Worm (Caenorhabditis elegans) whole organism, L2 larva: ENCODE results near the gene vps-24.

Source experiments
- ZK546.5 ChIP-seq: sonication (generic microtip); optimal IDR thresholded peaks from 2 replicates; lab custom pipeline; 2017; ENCODE audit warnings: missing biosample characterization, missing genetic modification characterization
- fos-1 ChIP-seq: fragments of 150-350 bp; optimal IDR thresholded peaks from 2 replicates; lab custom pipeline; 2014; ENCODE audit warnings: missing biosample characterization, missing genetic modification characterization
- skn-1 ChIP-seq: sonication (generic microtip); optimal IDR thresholded peaks from 2 replicates; lab custom pipeline; 2017; ENCODE audit warnings: missing biosample characterization, missing genetic modification characterization
- unc-55 ChIP-seq: fragments of 150-350 bp; sonication (generic microtip); optimal IDR thresholded peaks from 3 replicates; lab custom pipeline; 2014; ENCODE audit warnings: missing biosample characterization, missing genetic modification reagents, missing genetic modification characterization

ce11 chrII:5003660-5004059, 9.9 kb downstream of the vps-24 start, which contains the start of gene F59A6.10:
- no peak for TF ChIP-seq fos-1
- no peak for TF ChIP-seq ZK546.5 (tag; lab: Kevin White, UChicago)
- no peak for TF ChIP-seq skn-1 (tag; lab: Kevin White, UChicago)
- TF ChIP-seq unc-55 (GFP tag; lab: Kevin White, UChicago): no peak
